Worm (Caenorhabditis elegans): Measurements from ENCODE around the gene grl-12.

grl-12 gene

DNA sequence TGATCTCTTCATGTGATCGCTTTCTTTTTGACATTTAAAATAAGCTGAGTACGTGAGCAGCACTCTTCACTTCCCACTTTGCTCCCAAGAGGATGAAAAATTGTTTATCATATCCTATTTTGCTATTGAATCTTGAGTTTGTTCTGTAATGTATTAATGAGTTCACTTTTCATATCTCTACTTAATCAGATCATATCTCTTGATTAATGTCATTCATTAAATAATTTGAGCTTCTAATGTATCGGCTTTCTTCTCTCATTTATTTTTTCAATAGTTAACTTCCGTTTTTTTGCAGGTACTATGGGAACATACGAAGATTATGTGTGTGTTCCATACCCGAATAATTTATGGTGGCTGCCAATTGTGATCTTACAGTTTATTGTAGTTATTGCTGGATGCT is 44.2 kb upstream of the grl-12 start, which contains the start of gene ZC190.2:
ZC190.2 (plus strand) TSS at position 301 of the 400 bp plus-strand sequence.
- peak; percentile 90 for TF ChIP-seq ceh-8 (GFP tag; optimal IDR thresholded peaks at IDR 0.05)
- peak; percentile 16 for TF ChIP-seq nhr-71 (tag; optimal IDR thresholded peaks at IDR 0.05)
- TF ChIP-seq aly-2 (tag; optimal IDR thresholded peaks at IDR 0.05), result no peak

DNA sequence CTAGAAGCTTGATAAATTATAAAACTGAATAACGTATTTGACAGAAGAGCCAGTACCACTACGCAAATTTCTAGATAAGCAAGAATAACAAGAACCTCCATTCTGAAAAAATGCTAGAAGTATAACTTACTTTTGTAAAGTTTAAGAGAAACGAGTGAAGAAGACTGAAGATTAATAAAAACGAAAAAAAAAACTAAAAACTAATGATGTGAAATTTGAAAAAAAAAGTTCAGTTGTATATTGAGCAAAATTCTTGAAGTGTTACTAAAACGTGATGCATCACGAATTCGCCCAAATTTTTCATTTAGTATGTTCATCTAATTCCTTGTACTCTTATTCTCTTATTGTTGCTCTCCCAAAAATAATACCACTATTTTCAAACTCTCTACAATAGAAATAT is 40.4 kb upstream of the grl-12 start, which contains the start of gene ZC190.6:
ZC190.6 (minus strand) TSS at position 101 of the 400 bp plus-strand sequence.
- no peak for TF ChIP-seq mab-9 (GFP tag; IDR thresholded peaks at IDR 0.05)
- no peak for TF ChIP-seq fos-1 (tag; optimal IDR thresholded peaks at IDR 0.05)
- TF ChIP-seq C34B4.2 (tag; optimal IDR thresholded peaks at IDR 0.05), result no peak
- no peak for TF ChIP-seq ces-1 (GFP tag; optimal IDR thresholded peaks at IDR 0.05)
- TF ChIP-seq hlh-4 (tag; optimal IDR thresholded peaks at IDR 0.05), result no peak
- no peak for TF ChIP-seq skn-1 (tag; optimal IDR thresholded peaks at IDR 0.05)
- no peak for TF ChIP-seq ceh-88 (GFP tag; IDR thresholded peaks at IDR 0.05)
- TF ChIP-seq ceh-82 (tag; optimal IDR thresholded peaks at IDR 0.05), result no peak
- no peak for TF ChIP-seq nhr-71 (tag; optimal IDR thresholded peaks at IDR 0.05)
- no peak for TF ChIP-seq xbp-1 (tag; optimal IDR thresholded peaks at IDR 0.05)
- TF ChIP-seq unc-86 (tag; optimal IDR thresholded peaks at IDR 0.05), result no peak

DNA sequence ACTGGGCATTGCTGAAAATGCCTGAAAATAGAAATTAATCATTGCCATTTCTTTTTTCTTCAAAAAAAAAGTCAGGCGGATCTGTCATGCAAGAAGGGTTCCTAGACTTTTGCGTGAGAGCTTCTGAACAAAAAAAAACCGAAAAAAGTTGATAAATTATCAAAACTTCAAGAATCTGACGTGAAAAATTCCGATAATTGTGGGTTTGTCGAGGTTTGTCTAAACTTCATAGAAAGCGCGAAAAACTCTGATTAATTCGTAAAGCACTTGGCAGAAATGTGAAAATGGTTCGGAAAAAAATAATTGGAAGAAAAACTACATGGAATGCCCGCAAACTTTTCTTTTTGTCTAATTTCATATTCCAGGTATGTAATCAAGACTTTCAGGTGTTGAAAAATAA is 36.7 kb upstream of the grl-12 start, which contains the start of gene ZC190.5:
ZC190.5 (minus strand) TSS at position 101 of the 400 bp plus-strand sequence.
- no peak for TF ChIP-seq nhr-28 (tag; optimal IDR thresholded peaks at IDR 0.05)
- TF ChIP-seq fkh-8 (tag; optimal IDR thresholded peaks at IDR 0.05), result peak; percentile 18
- peak; percentile 15 for TF ChIP-seq pax-3 (tag; optimal IDR thresholded peaks at IDR 0.05)
- TF ChIP-seq efl-1 (optimal IDR thresholded peaks at IDR 0.05), result no peak
- TF ChIP-seq efl-1 (GFP tag; optimal IDR thresholded peaks at IDR 0.05 in 1 of 2), result peak in 1 of 2 experiments; percentile 79

DNA sequence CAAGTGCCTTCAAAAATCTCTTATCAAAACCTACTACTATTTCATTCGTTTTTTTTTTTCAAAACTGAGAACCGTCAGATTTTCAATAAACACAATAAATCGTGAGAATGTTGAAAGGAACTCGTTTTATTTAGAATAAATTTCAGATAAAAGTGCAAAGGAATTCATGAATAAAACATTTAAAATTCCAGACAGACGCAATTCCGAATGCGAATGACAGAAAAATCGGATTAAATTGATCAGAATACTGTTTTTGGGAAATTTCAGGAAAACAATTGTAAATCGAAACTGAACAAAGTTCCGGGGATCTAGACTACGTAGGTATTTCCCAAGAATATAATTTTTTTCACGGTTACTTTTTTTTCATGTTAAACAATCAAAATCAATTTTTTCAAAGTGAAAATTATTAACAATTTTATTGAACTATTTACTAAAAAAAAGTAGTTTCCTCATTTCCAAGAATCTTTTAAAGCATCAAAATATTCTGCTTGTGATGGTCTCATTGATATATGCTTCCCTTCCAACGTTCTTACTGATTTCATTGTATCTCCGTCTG is 34.8 kb upstream of the grl-12 start:
- TF ChIP-seq elt-3 (tag; optimal IDR thresholded peaks at IDR 0.05) (no peak), aly-2 (tag; optimal IDR thresholded peaks at IDR 0.05) (peak; percentile 73), mdl-1 (tag; optimal IDR thresholded peaks at IDR 0.05) (no peak), blmp-1 (tag; optimal IDR thresholded peaks at IDR 0.05) (no peak)

DNA sequence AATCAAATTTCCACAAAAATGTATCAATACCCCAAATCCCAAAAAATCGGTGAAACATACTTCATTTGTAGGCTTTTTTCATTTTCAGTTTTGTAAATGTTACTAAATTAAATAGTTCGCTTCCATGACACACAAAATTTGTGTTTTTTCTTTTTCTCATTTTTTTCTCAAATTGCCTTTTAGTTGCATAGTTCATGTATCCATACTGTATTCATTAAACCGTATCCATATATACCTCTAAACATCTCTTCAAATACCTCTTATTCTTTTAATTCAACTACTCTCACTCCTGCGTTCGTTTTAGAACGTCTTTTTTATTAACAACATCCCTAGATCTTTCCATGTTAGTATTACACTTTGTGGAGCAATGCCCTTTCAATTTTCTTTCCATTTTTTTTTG is 34.0 kb upstream of the grl-12 start:
- TF ChIP-seq isw-1 (GFP tag; IDR thresholded peaks at IDR 0.05) (no peak), aly-2 (tag; optimal IDR thresholded peaks at IDR 0.05) (peak; percentile 2)

DNA sequence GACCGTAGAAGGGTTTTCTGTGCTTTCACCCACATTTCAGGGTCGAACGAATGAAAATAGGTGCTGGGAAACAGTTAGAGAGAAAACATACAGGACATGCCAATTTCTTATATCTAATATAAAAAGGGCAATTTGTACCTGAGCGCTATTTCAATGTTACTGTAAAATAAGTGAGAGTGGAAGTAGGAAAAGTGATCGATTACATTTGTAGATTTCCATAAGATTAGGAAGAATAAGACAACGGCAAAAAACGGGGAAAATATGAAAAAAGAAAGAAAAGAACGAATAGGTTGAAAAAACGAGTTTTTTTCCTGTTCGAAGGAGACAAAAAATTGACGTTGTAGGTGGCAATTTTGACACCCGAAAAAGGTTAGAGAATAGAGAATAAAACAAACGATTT is 31.4 kb upstream of the grl-12 start:
- peak; percentile 80 for TF ChIP-seq blmp-1 (tag; optimal IDR thresholded peaks at IDR 0.05)
- TF ChIP-seq nhr-85 (tag), result peak; percentile 72
- TF ChIP-seq lin-13 (GFP tag; optimal IDR thresholded peaks at IDR 0.05), result no peak
- peak in 1 of 2 experiments; percentile 24 for TF ChIP-seq lsy-2 (tag; optimal IDR thresholded peaks at IDR 0.05)
- TF ChIP-seq nhr-90 (tag; optimal IDR thresholded peaks at IDR 0.05; ENCODE audit: poor library complexity), result no peak
- TF ChIP-seq unc-86 (tag; optimal IDR thresholded peaks at IDR 0.05), result no peak

DNA sequence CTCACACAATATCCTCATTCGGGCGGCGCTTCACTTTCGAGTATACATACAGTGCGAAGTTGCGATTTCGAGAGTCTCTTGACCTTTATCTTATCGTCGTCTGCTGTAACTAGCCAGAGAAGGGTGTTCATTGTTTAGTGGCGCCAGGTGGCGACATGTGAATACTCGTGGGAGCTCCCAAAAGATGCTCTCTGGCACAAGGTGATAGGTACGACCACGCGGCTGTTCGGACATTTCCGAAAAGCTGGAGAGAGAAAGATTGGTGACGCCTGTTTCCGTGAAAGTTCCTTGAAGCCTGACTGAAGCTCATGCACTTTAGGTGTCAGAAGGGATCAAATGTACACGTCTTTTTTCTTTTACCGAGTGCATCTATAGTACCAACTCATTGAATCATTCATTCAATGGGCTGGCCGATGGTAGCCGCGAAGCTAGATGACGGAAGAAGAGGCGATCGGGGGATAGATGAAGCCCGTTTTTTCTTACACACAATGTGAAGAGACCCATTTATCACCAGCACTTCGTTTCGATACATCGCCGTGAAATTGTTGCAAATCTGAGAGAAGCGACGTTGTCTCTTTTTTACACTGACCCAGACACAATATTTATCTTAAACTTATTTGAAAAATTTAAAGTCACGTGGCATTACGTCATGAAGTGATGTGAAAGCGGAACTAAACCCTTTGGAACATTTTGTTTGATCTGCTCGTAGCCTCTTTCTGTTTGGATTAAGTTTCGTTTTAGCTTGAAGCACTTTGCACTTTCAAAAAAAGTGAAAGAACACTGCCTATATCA is 30.6 kb upstream of the grl-12 start:
- TF ChIP-seq nhr-47 (tag; optimal IDR thresholded peaks at IDR 0.05) (peak; percentile 21), nhr-71 (tag; optimal IDR thresholded peaks at IDR 0.05) (peak; percentile 65), aly-2 (tag; optimal IDR thresholded peaks at IDR 0.05) (no peak), nhr-20 (tag; optimal IDR thresholded peaks at IDR 0.05) (peak; percentile 38), lin-14 (GFP tag; optimal IDR thresholded peaks at IDR 0.05) (peak; percentile 55), nhr-19 (GFP tag; conservative IDR thresholded peaks at IDR 0.05) (peak; percentile 20), lin-39 (tag; optimal IDR thresholded peaks at IDR 0.05) (peak; percentile 33), rnt-1 (tag; optimal IDR thresholded peaks at IDR 0.05) (peak; percentile 73), swsn-7 (tag; optimal IDR thresholded peaks at IDR 0.05) (no peak), snu-23 (GFP tag; optimal IDR thresholded peaks at IDR 0.05) (peak; percentile 12), ztf-4 (tag; optimal IDR thresholded peaks at IDR 0.05) (peak; percentile 23)
